Worm (Caenorhabditis elegans): ENCODE measurements around the gene pin-2.

Gene pin-2

DNA sequence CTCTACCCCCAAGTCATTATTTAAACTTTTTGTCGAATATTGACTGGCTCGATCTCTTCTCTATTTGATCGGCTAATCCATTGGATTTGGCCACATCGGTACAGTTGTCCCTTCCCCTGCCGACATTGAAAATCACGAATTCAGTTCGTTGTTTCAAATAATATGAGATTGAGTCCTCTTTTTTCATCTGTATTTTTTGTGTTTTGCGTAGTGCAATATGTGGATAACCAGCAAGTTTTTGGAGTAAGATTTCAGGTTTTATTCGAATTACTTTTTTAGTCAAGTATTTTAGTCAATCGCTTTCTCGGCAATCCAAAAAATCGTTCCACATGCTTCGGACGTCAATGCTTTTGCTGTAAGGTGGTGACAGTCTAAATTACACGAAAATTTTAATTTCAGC is 4.6 kb upstream of the pin-2 start, which contains the start of gene F07C6.3:
Gene F07C6.3 (plus strand): TSS at position 148 of the 400 bp plus-strand sequence.
- TF ChIP-seq nhr-25 (tag; optimal IDR thresholded peaks at IDR 0.05) (no peak), ztf-11 (tag; optimal IDR thresholded peaks at IDR 0.05) (no peak), unc-39 (tag; optimal IDR thresholded peaks at IDR 0.05) (no peak), lin-39 (tag; optimal IDR thresholded peaks at IDR 0.05) (no peak), nhr-11 (tag; optimal IDR thresholded peaks at IDR 0.05) (no peak), nhr-77 (tag; optimal IDR thresholded peaks at IDR 0.05) (no peak), lin-11 (tag; optimal IDR thresholded peaks at IDR 0.05) (no peak), ceh-16 (tag; optimal IDR thresholded peaks at IDR 0.05) (no peak), nhr-12 (tag; optimal IDR thresholded peaks at IDR 0.05) (no peak), lsy-2 (tag; optimal IDR thresholded peaks at IDR 0.05) (no peak), unc-55 (GFP tag; optimal IDR thresholded peaks at IDR 0.05) (no peak), mdl-1 (tag; optimal IDR thresholded peaks at IDR 0.05) (no peak)

DNA sequence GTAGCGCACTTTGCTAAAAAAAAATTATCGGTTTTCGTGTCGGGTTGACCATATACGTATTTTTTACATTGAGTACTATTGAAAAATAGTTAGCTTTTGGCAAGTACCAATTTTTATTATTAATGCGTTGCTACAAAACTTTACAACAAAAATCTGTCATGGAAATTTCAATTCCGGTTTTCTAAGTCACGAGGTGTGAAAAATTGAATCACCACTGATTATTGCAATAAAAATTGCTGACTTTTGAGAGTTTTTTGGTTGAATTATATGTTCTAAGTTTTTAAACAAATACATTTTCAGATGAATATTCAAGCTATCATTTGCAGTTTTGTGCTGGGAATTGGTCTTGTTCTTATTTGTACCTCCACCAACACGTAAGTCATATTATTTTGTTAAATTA is 2.8 kb upstream of the pin-2 start, which contains the start of gene F07C6.2:
Gene F07C6.2 (plus strand): TSS at position 301 of the 400 bp plus-strand sequence.
- TF ChIP-seq nhr-10 (tag; optimal IDR thresholded peaks at IDR 0.05) (no peak), peb-1 (tag; optimal IDR thresholded peaks at IDR 0.05) (no peak), nhr-11 (tag; optimal IDR thresholded peaks at IDR 0.05) (no peak), elt-1 (tag; optimal IDR thresholded peaks at IDR 0.05) (no peak), fos-1 (tag; optimal IDR thresholded peaks at IDR 0.05) (no peak), zag-1 (tag; optimal IDR thresholded peaks at IDR 0.05) (no peak), R02D3.7 (tag; optimal IDR thresholded peaks at IDR 0.05) (no peak), lin-39 (tag; optimal IDR thresholded peaks at IDR 0.05) (no peak)

DNA sequence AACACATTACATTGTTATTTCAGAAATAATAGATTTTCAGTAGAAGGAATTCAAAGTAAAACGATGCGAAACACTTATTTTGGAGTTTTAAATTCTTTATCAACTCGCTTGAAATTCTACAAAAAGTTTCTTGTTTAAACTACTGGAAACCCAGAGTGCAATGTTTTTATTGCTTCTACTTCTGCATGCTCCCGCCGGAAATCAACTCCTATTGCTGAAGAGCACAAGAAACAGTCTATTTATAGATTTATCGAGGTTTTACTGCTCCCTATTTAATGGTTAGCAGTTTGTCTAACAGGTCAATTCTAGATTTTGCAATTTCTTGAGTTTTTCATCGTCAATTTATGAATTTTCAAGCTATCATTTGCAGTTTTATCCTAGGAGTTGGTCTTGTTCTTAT is 1.2 kb upstream of the pin-2 start, which contains the start of gene F07C6.6:
Gene F07C6.6 (plus strand): TSS at position 301 of the 400 bp plus-strand sequence.
- TF ChIP-seq ztf-4 (tag; optimal IDR thresholded peaks at IDR 0.05), result no peak
- no peak for TF ChIP-seq ztf-11 (tag; optimal IDR thresholded peaks at IDR 0.05)
- TF ChIP-seq nhr-10 (tag; optimal IDR thresholded peaks at IDR 0.05), result no peak

DNA sequence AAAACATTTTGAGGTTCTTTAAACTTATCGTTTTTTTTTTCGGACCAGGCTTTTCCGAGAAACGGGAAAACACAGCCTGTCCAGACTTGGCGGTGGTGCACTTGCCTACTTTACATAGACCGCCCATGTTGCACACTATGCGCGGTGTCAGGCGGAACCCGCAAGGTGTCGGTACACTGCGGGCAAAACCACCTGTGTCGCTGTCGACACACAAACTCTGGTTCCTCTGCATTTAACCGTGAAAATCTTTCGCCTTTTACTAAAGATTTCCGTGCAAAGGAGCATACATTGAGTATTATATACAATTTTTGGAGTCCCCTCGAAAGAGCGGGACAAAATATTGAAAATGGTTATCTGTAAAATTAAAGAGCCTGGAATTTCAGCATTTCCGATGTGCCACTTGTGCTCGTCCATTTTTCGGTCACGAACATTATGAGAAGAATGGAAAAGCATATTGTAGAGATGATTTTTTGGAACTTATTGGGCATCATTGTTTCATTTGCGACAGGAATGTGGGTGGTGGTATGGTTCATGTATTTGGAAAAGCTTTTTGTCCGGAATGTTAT is 1.8 kb downstream of the pin-2 start:
- TF ChIP-seq snpc-4 (tag; optimal IDR thresholded peaks at IDR 0.05), result peak; percentile 78
- no peak for TF ChIP-seq skn-1 (tag; optimal IDR thresholded peaks at IDR 0.05)

DNA sequence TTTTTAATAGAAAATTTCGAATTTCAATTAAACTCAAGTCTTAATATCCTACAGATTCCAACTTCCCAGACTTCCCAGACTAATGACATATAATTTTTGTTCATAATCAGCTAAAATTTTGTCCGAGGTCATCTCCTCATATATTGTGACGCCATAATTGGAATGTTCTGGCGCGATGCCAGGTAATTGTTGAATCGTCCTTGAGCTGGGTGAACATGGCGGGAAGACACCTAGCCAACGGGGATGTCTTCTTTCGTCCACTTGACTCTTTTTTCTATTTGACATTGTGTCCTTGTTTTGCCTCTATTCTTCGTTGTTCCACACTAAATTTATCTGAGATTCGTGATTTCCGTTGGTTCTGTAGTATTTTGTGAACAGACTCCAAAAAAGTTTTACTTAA is 3.2 kb downstream of the pin-2 start:
- no peak for TF ChIP-seq mab-5 (tag; optimal IDR thresholded peaks at IDR 0.05)
- TF ChIP-seq alr-1 (tag; optimal IDR thresholded peaks at IDR 0.05), result no peak
- TF ChIP-seq fos-1 (tag; optimal IDR thresholded peaks at IDR 0.05), result no peak
- TF ChIP-seq crh-2 (tag; optimal IDR thresholded peaks at IDR 0.05), result no peak
- no peak for TF ChIP-seq ztf-11 (tag; optimal IDR thresholded peaks at IDR 0.05)
- no peak for TF ChIP-seq F13H6.1 (tag; optimal IDR thresholded peaks at IDR 0.05)

DNA sequence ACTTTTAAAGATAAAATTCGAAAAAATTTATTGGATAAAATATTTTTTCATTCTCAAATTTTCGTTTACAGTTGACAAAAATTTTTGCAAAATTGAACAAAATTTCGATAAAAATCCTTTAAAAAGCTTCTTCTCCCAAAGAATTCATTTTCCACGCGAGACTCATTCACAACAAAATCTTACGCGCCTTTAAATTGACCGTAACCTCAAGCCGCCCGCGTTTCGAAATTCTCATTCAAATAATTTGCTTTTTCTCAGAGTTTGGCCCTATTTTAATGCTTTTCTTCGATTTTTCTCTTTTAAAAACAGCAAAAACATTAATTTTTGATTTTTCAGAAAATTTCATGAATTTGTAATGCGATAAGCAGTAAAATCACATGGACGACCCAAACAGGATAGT is 11.9 kb downstream of the pin-2 start, which contains the start of gene F07C6.4:
Gene F07C6.4 (plus strand): TSS at position 330 of the 400 bp plus-strand sequence.
- no peak for TF ChIP-seq skn-1 (tag; optimal IDR thresholded peaks at IDR 0.05)
- TF ChIP-seq lin-11 (tag; optimal IDR thresholded peaks at IDR 0.05), result no peak
- TF ChIP-seq blmp-1 (tag; optimal IDR thresholded peaks at IDR 0.05; ENCODE audit: insufficient read depth), result no peak
- TF ChIP-seq sma-3 (GFP tag; optimal IDR thresholded peaks at IDR 0.05), result no peak
- no peak for TF ChIP-seq mdl-1 (tag; optimal IDR thresholded peaks at IDR 0.05)
- no peak for TF ChIP-seq ceh-82 (tag; optimal IDR thresholded peaks at IDR 0.05)
- TF ChIP-seq gmeb-1 (tag; optimal IDR thresholded peaks at IDR 0.05), result no peak
- no peak for TF ChIP-seq nhr-129 (tag; optimal IDR thresholded peaks at IDR 0.05)
- TF ChIP-seq unc-62 (GFP tag; optimal IDR thresholded peaks at IDR 0.05), result no peak
- TF ChIP-seq ZK546.5 (tag; optimal IDR thresholded peaks at IDR 0.05), result no peak
- TF ChIP-seq unc-55 (GFP tag; optimal IDR thresholded peaks at IDR 0.05), result no peak
- TF ChIP-seq ztf-1 (GFP tag; conservative IDR thresholded peaks at IDR 0.05), result no peak
- no peak for TF ChIP-seq elt-3 (tag; optimal IDR thresholded peaks at IDR 0.05)
- no peak for TF ChIP-seq egl-27 (tag; optimal IDR thresholded peaks at IDR 0.05)
- no peak for TF ChIP-seq C34F6.9 (tag; optimal IDR thresholded peaks at IDR 0.05)
- no peak for TF ChIP-seq nhr-12 (tag; optimal IDR thresholded peaks at IDR 0.05)
- no peak for TF ChIP-seq lsy-2 (tag; optimal IDR thresholded peaks at IDR 0.05)
- TF ChIP-seq snpc-4 (tag; optimal IDR thresholded peaks at IDR 0.05), result no peak
